Fruit fly (Drosophila melanogaster): ENCODE data around the gene GatC.
A peak's percentile ranks its signal among the peaks of the same experiment; 100 is the strongest.

The GatC gene

dm6 chr2L:13843692-13844284 lies 10.9 kb upstream of the GatC start, which contains the start of gene CG33306:
TSS of gene CG33306 (minus strand) at chr2L:13843742.
- TF ChIP-seq CG9139 (GFP tag; optimal IDR thresholded peaks at IDR 0.05) (no peak), acj6 (GFP tag; optimal IDR thresholded peaks at IDR 0.05) (peak; percentile 7), esn (GFP tag; optimal IDR thresholded peaks at IDR 0.05) (peak; percentile 50), dsx (GFP tag; optimal IDR thresholded peaks at IDR 0.05; ENCODE audit: poor library complexity, severe bottlenecking) (no peak), Eip78C (GFP tag) (no peak), Eip75B (GFP tag; optimal IDR thresholded peaks at IDR 0.05) (no peak), CG6276 (GFP tag; optimal IDR thresholded peaks at IDR 0.05) (no peak), Eip93F (GFP tag; optimal IDR thresholded peaks at IDR 0.05) (no peak), cyc (GFP tag; optimal IDR thresholded peaks at IDR 0.05) (peak; percentile 22), Met (GFP tag; optimal IDR thresholded peaks at IDR 0.05) (peak; percentile 55), topi (GFP tag; optimal IDR thresholded peaks at IDR 0.05) (peak; percentile 37), svp (GFP tag) (peak; percentile 42)

DNA sequence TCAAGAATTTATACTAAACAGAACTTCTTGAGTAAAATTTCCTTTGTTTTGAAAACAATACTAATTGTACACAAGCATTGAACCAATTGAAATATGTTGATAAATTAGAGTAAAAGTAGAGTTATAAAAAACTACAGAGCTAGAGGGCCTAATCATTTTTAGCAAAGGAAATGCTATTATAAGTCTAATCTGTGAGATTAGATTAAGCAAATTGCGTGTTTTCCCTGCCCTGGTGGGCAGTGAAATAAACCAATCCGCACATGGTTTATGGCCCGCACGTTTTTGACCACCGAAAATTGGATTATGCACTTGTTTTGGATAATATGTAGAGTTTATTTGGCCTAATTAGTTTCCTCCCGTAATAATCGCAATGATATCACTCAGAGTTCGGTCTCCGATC lies 9.7 kb upstream of the GatC start:
- no peak for TF ChIP-seq svp (GFP tag)
- TF ChIP-seq Eip78C (GFP tag) = no peak
- no peak for TF ChIP-seq achi (GFP tag; optimal IDR thresholded peaks at IDR 0.05)
- TF ChIP-seq CG11902 (GFP tag; optimal IDR thresholded peaks at IDR 0.05) = no peak
- no peak for TF ChIP-seq CG11294 (GFP tag; IDR thresholded peaks at IDR 0.05)
- no peak for TF ChIP-seq Eip75B (GFP tag; optimal IDR thresholded peaks at IDR 0.05)
- no peak for TF ChIP-seq CG3919 (GFP tag; optimal IDR thresholded peaks at IDR 0.05)
- TF ChIP-seq Hr39 (GFP tag; optimal IDR thresholded peaks at IDR 0.05) = no peak
- TF ChIP-seq CG8632 (GFP tag; optimal IDR thresholded peaks at IDR 0.05) = no peak
- no peak for TF ChIP-seq cyc (GFP tag; optimal IDR thresholded peaks at IDR 0.05)
- TF ChIP-seq CG15336 (GFP tag; IDR thresholded peaks at IDR 0.05) = no peak
- no peak for TF ChIP-seq CG10669 (GFP tag; optimal IDR thresholded peaks at IDR 0.05)
- no peak for TF ChIP-seq Lpt (GFP tag; optimal IDR thresholded peaks at IDR 0.05)
- no peak for TF ChIP-seq CG31627 (GFP tag; optimal IDR thresholded peaks at IDR 0.05)
- TF ChIP-seq esn (GFP tag; optimal IDR thresholded peaks at IDR 0.05) = no peak
- TF ChIP-seq acj6 (GFP tag; optimal IDR thresholded peaks at IDR 0.05) = no peak

dm6 chr2L:13842078-13842477 lies 9.2 kb upstream of the GatC start:
- no peak for TF ChIP-seq Lpt (GFP tag; optimal IDR thresholded peaks at IDR 0.05)

dm6 chr2L:13841508-13841907 lies 8.6 kb upstream of the GatC start, which contains the start of gene CG33307:
TSS of gene CG33307 (minus strand) at chr2L:13841520.
- no peak for TF ChIP-seq Lpt (GFP tag; optimal IDR thresholded peaks at IDR 0.05)
- TF ChIP-seq Ets21C (GFP tag; optimal IDR thresholded peaks at IDR 0.05) = no peak
- TF ChIP-seq Hr4 (GFP tag; optimal IDR thresholded peaks at IDR 0.05) = no peak
- no peak for TF ChIP-seq CG10631 (GFP tag; optimal IDR thresholded peaks at IDR 0.05)
- TF ChIP-seq esn (GFP tag; optimal IDR thresholded peaks at IDR 0.05) = no peak
- no peak for TF ChIP-seq Hr38 (GFP tag; optimal IDR thresholded peaks at IDR 0.05)
- TF ChIP-seq CG6854 (GFP tag; optimal IDR thresholded peaks at IDR 0.05) = no peak
- no peak for TF ChIP-seq CG9139 (GFP tag; optimal IDR thresholded peaks at IDR 0.05)
- no peak for TF ChIP-seq Eip78C (GFP tag)
- TF ChIP-seq CG7368 (GFP tag; optimal IDR thresholded peaks at IDR 0.05) = no peak
- no peak for TF ChIP-seq dac (GFP tag; optimal IDR thresholded peaks at IDR 0.05)
- no peak for TF ChIP-seq fd59A (GFP tag; optimal IDR thresholded peaks at IDR 0.05)
- no peak for TF ChIP-seq vri (GFP tag; optimal IDR thresholded peaks at IDR 0.05)

DNA sequence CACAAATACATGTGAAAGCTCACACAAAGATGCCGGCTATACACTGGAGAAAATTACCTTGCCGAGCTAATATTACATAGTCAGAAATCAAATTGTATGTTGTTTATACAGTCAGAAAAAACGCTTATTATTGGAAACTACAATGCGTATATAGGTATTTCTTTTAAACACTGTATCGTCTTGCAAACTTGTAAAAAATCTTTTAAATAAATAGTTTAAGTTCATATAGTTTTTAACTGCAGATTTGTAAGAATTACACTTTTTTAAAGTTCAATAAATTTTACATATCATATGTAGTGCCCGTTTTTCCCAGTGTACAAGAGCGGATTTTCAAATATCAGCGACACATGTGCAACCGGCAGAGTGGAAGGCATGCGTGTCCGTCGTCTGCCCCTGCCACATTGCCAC lies 6.8 kb upstream of the GatC start:
- TF ChIP-seq CG11762 (GFP tag; optimal IDR thresholded peaks at IDR 0.05; ENCODE audit: insufficient read depth) (peak; percentile 88), CG6808 (GFP tag; optimal IDR thresholded peaks at IDR 0.05) (peak; percentile 79), CG11902 (GFP tag; optimal IDR thresholded peaks at IDR 0.05) (peak; percentile 77), Hr39 (GFP tag; optimal IDR thresholded peaks at IDR 0.05) (peak; percentile 94), Sox102F (GFP tag; optimal IDR thresholded peaks at IDR 0.05) (peak; percentile 91), dac (GFP tag; optimal IDR thresholded peaks at IDR 0.05) (peak; percentile 75), CG1621 (tag; optimal IDR thresholded peaks at IDR 0.05) (peak; percentile 71), Ets96B (tag; optimal IDR thresholded peaks at IDR 0.05) (peak; percentile 82), CG10669 (GFP tag; optimal IDR thresholded peaks at IDR 0.05) (peak; percentile 82), Blimp-1 (GFP tag; optimal IDR thresholded peaks at IDR 0.05) (peak; percentile 79), fkh (GFP tag; optimal IDR thresholded peaks at IDR 0.05) (no peak), pdm3 (GFP tag; optimal IDR thresholded peaks at IDR 0.05) (peak; percentile 91), Eip93F (GFP tag; optimal IDR thresholded peaks at IDR 0.05) (peak; percentile 74), CG32006 (GFP tag; optimal IDR thresholded peaks at IDR 0.05) (peak; percentile 95), dsx (GFP tag; optimal IDR thresholded peaks at IDR 0.05; ENCODE audit: poor library complexity, severe bottlenecking) (peak; percentile 82), lz (GFP tag; optimal IDR thresholded peaks at IDR 0.05) (peak; percentile 94), net (GFP tag; optimal IDR thresholded peaks at IDR 0.05) (peak; percentile 92), OdsH (GFP tag; optimal IDR thresholded peaks at IDR 0.05) (peak; percentile 93), fd59A (GFP tag; optimal IDR thresholded peaks at IDR 0.05) (peak; percentile 76), esn (GFP tag; optimal IDR thresholded peaks at IDR 0.05) (peak; percentile 97)
